Worm (Caenorhabditis elegans) whole organism, mixed stage, embryonic: Measurements from ENCODE around the gene ins-11.

Experiments
- elt-3 ChIP-seq: fragments of 150-350 bp; optimal IDR thresholded peaks from 2 replicates; lab custom pipeline; 2014; ENCODE audit warnings: missing biosample characterization, missing genetic modification characterization
- hlh-1 ChIP-seq: fragments of 150-350 bp; optimal IDR thresholded peaks from 2 replicates; lab custom pipeline; 2014; ENCODE audit warnings: missing biosample characterization, missing genetic modification reagents, missing genetic modification characterization
- lin-13 ChIP-seq: fragments of 150-350 bp; optimal IDR thresholded peaks from 2 replicates; lab custom pipeline; 2014; ENCODE audit warnings: missing biosample characterization, missing genetic modification characterization
- lsy-2 ChIP-seq: fragments of 150-350 bp; optimal IDR thresholded peaks from 2 replicates; lab custom pipeline; 2014; ENCODE audit warnings: missing biosample characterization, missing genetic modification characterization
- nhr-12 ChIP-seq: fragments of 150-350 bp; optimal IDR thresholded peaks from 2 replicates; lab custom pipeline; 2014; ENCODE audit warnings: missing biosample characterization, missing genetic modification characterization
- nhr-237 ChIP-seq: fragments of 150-350 bp; optimal IDR thresholded peaks from 2 replicates; lab custom pipeline; 2014; ENCODE audit warnings: missing biosample characterization, missing genetic modification characterization
- nhr-28 ChIP-seq: fragments of 150-350 bp; optimal IDR thresholded peaks from 2 replicates; lab custom pipeline; 2014; ENCODE audit warnings: missing biosample characterization, missing genetic modification characterization
- unc-39 ChIP-seq: fragments of 150-350 bp; optimal IDR thresholded peaks from 2 replicates; lab custom pipeline; 2014; ENCODE audit warnings: missing biosample characterization, missing genetic modification characterization
- unc-62 ChIP-seq: fragments of 150-350 bp; optimal IDR thresholded peaks from 2 replicates; lab custom pipeline; 2014; ENCODE audit warnings: missing biosample characterization, missing genetic modification reagents, missing genetic modification characterization
- ztf-11 ChIP-seq: fragments of 150-350 bp; optimal IDR thresholded peaks from 2 replicates; lab custom pipeline; 2014; ENCODE audit warnings: missing biosample characterization, missing genetic modification characterization

DNA sequence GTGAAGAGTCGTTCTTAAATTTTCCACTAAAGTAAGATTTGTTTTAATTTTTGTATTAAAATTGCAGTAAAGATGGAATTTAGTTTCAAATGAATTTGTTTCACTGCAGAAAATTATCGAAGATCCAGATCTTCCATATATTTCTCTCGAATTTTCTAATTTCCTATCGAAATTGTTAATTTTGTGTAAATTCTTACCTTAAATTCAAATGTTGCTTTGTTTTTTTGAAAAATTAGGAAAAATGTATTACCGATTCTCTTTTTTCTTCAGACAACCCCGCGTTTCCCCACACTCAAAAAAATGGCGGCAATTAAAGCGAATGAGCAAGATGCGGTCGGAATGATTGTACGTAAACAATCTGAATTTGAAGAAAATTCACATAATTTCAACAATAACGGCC is 6.8 kb upstream of the ins-11 start, which contains the start of gene C17C3.6:
- TF ChIP-seq unc-39 (tag; lab: Kevin White, UChicago) (no peak), nhr-237 (tag; lab: Kevin White, UChicago) (no peak), hlh-1 (tag; lab: Kevin White, UChicago) (no peak), lin-13 (no peak), elt-3 (tag; lab: Kevin White, UChicago) (no peak), ztf-11 (tag; lab: Kevin White, UChicago) (no peak), nhr-12 (no peak), nhr-28 (tag; lab: Kevin White, UChicago) (no peak), unc-62 (GFP tag; lab: Kevin White, UChicago) (no peak), lsy-2 (tag; lab: Kevin White, UChicago) (no peak)
